Fruit fly (Drosophila melanogaster) whole organism: ENCODE results near the gene Calx.

ENCODE experiments used
- Dll ChIP-seq: fragments of >200 bp; optimal IDR thresholded peaks from 2 replicates; lab custom pipeline; 2017
- EcR ChIP-seq, 2 experiments: fragments of >200 bp; optimal IDR thresholded peaks; 2 replicates each; lab custom pipeline; 2017; ENCODE audit warnings: missing biosample characterization in 2 of 2, missing genetic modification characterization in 2 of 2, missing genetic modification reagents in 2 of 2
- pan ChIP-seq: fragments of >200 bp; optimal IDR thresholded peaks from 2 replicates; lab custom pipeline; 2017
- psq ChIP-seq: fragments of >200 bp; optimal IDR thresholded peaks from 2 replicates; lab custom pipeline; 2017

dm6 chr3R:21019073-21019472 is 41.1 kb downstream of the Calx start:
- TF ChIP-seq Dll (lab: Kevin White, UChicago), result no peak
- no peak for TF ChIP-seq EcR (GFP tag; optimal IDR thresholded peaks at IDR 0.05; lab: Kevin White, UChicago)
- no peak for TF ChIP-seq psq (lab: Kevin White, UChicago)
- TF ChIP-seq pan (lab: Kevin White, UChicago), result no peak
